Fruit fly (Drosophila melanogaster) whole organism, prepupa: ENCODE data around the gene BBS5.

Experiments
- CG31627 ChIP-seq: fragments of 200-800 bp; sonication (Bioruptor generic); optimal IDR thresholded peaks from 3 replicates; lab custom pipeline; 2016; ENCODE audit warnings: missing biosample characterization, missing genetic modification characterization
- CG6163 ChIP-seq: fragments of 200-800 bp; sonication (Bioruptor generic); IDR thresholded peaks from 3 replicates; pipeline ENCODE4 v1.3.6; 2022; ENCODE audit warnings: missing biosample characterization, missing genetic modification characterization

dm6 chr3R:4784622-4785021 is 31.5 kb upstream of the BBS5 start, which contains the start of gene Ccdc39:
- TF ChIP-seq CG31627, result no peak
- TF ChIP-seq CG6163, result no peak
